Worm (Caenorhabditis elegans): ENCODE data around the gene Y116A8C.43.

ce11 chrIV:17109436-17109835 is 20.8 kb downstream of the Y116A8C.43 start:
- TF ChIP-seq elt-3 (tag; optimal IDR thresholded peaks at IDR 0.05) (no peak), F13H6.1 (tag; optimal IDR thresholded peaks at IDR 0.05) (no peak), unc-39 (tag; optimal IDR thresholded peaks at IDR 0.05) (no peak), ama-1 (optimal IDR thresholded peaks at IDR 0.05) (no peak), sma-3 (GFP tag; optimal IDR thresholded peaks at IDR 0.05) (no peak), nhr-12 (tag; optimal IDR thresholded peaks at IDR 0.05) (no peak), nhr-77 (tag; optimal IDR thresholded peaks at IDR 0.05) (no peak)
